Worm (Caenorhabditis elegans) whole organism, young adult: ENCODE data around the gene M04B2.7.

Experiments used
- B0261.1 ChIP-seq: sonication (generic microtip); optimal IDR thresholded peaks from 2 replicates; lab custom pipeline; 2016; ENCODE audit warnings: mild to moderate bottlenecking, missing genetic modification characterization, moderate library complexity, missing compliant biosample characterization
- B0336.3 ChIP-seq: fragments of 200-800 bp; sonication (Bioruptor generic); IDR thresholded peaks from 2 replicates; pipeline ENCODE4 v1.3.6; 2022; ENCODE audit warnings: missing genetic modification characterization, missing compliant biosample characterization
- C06A6.2 ChIP-seq: fragments of 200-800 bp; sonication (Bioruptor generic); conservative IDR thresholded peaks from 2 replicates; pipeline ENCODE4 v1.3.6; 2022; ENCODE audit warnings: missing genetic modification characterization, missing compliant biosample characterization
- F37B4.10 ChIP-seq: fragments of 200-800 bp; sonication (Bioruptor generic); IDR thresholded peaks from 2 replicates; pipeline ENCODE4 v1.3.6; 2022; ENCODE audit warnings: missing genetic modification characterization, missing compliant biosample characterization
- F57C9.4 ChIP-seq: sonication (generic microtip); optimal IDR thresholded peaks from 2 replicates; lab custom pipeline; 2017; ENCODE audit warnings: mild to moderate bottlenecking, missing genetic modification characterization, missing compliant biosample characterization
- K11D2.4 ChIP-seq: fragments of 200-800 bp; sonication (Bioruptor generic); IDR thresholded peaks from 2 replicates; pipeline ENCODE4 v1.3.6; 2022; ENCODE audit warnings: missing genetic modification reagents, missing genetic modification characterization, missing compliant biosample characterization
- ZK185.1 ChIP-seq: sonication (generic microtip); optimal IDR thresholded peaks from 2 replicates; lab custom pipeline; 2016; ENCODE audit warnings: mild to moderate bottlenecking, missing genetic modification characterization, missing compliant biosample characterization; ENCODE audit not compliant: poor library complexity, severe bottlenecking
- akir-1 ChIP-seq: fragments of 200-800 bp; sonication (Bioruptor generic); optimal IDR thresholded peaks from 2 replicates; lab custom pipeline; 2018; ENCODE audit warnings: mild to moderate bottlenecking, missing genetic modification characterization, moderate library complexity, missing compliant biosample characterization
- ccch-3 ChIP-seq: fragments of 200-800 bp; sonication (Bioruptor generic); optimal IDR thresholded peaks from 2 replicates; lab custom pipeline; 2018; ENCODE audit warnings: mild to moderate bottlenecking, missing genetic modification characterization, missing compliant biosample characterization
- cebp-1 ChIP-seq, 2 experiments: fragments of 200-800 bp in 1 of 2; sonication (Bioruptor generic) in 1 of 2; sonication (generic microtip) in 1 of 2; IDR thresholded peaks in 1 of 2; optimal IDR thresholded peaks in 1 of 2; 2 replicates each; pipeline versions ENCODE4 v1.3.6 to Lab custom; 2017 to 2022; ENCODE audit warnings: missing compliant biosample characterization in 2 of 2, missing genetic modification characterization in 2 of 2, mild to moderate bottlenecking in 1 of 2, missing genetic modification reagents in 1 of 2, moderate library complexity in 1 of 2
- ceh-100 ChIP-seq: fragments of 200-800 bp; sonication (Bioruptor generic); IDR thresholded peaks from 2 replicates; pipeline ENCODE4 v1.3.6; 2022; ENCODE audit warnings: missing genetic modification reagents, missing genetic modification characterization, missing compliant biosample characterization
- chd-7 ChIP-seq: sonication (generic microtip); optimal IDR thresholded peaks from 2 replicates; lab custom pipeline; 2016; ENCODE audit warnings: mild to moderate bottlenecking, missing genetic modification characterization, moderate library complexity, missing compliant biosample characterization
- dox-1 ChIP-seq: fragments of 200-800 bp; sonication (Bioruptor generic); IDR thresholded peaks from 2 replicates; pipeline ENCODE4 v1.3.6; 2022; ENCODE audit warnings: missing genetic modification reagents, missing genetic modification characterization, missing compliant biosample characterization
- egrh-3 ChIP-seq: fragments of 200-800 bp; sonication (Bioruptor generic); IDR thresholded peaks from 2 replicates; pipeline ENCODE4 v1.3.6; 2022; ENCODE audit warnings: missing genetic modification reagents, missing genetic modification characterization, missing compliant biosample characterization
- madf-3 ChIP-seq: fragments of 200-800 bp; sonication (Bioruptor generic); IDR thresholded peaks from 2 replicates; pipeline ENCODE4 v1.3.6; 2022; ENCODE audit warnings: missing genetic modification reagents, missing genetic modification characterization, missing compliant biosample characterization
- nfya-1 ChIP-seq: sonication (generic microtip); optimal IDR thresholded peaks from 2 replicates; lab custom pipeline; 2017; ENCODE audit warnings: antibody characterized with exemption, missing compliant biosample characterization, missing genetic modification characterization, borderline replicate concordance; ENCODE audit not compliant: insufficient read depth
- nhr-120 ChIP-seq: fragments of 200-800 bp; sonication (Bioruptor generic); IDR thresholded peaks from 2 replicates; pipeline ENCODE4 v1.3.6; 2022; ENCODE audit warnings: missing genetic modification characterization, missing compliant biosample characterization
- nhr-179 ChIP-seq: sonication (generic microtip); optimal IDR thresholded peaks from 2 replicates; lab custom pipeline; 2016; ENCODE audit warnings: mild to moderate bottlenecking, missing genetic modification characterization, missing compliant biosample characterization
- nhr-80 ChIP-seq: sonication (generic microtip); optimal IDR thresholded peaks from 2 replicates; lab custom pipeline; 2016; ENCODE audit warnings: missing genetic modification characterization, missing compliant biosample characterization
- sdz-38 ChIP-seq: sonication (generic microtip); optimal IDR thresholded peaks from 2 replicates; lab custom pipeline; 2016; ENCODE audit warnings: missing genotype, missing genetic modification characterization, missing compliant biosample characterization
- snpc-4 ChIP-seq, 5 experiments: fragments of 150-350 bp in 1 of 5; sonication (generic microtip) in 4 of 5; optimal IDR thresholded peaks; 2 replicates each; lab custom pipeline; 2014 to 2018; ENCODE audit warnings: missing genetic modification characterization in 5 of 5, missing biosample characterization in 3 of 5, antibody characterized with exemption in 2 of 5, mild to moderate bottlenecking in 2 of 5, missing compliant biosample characterization in 2 of 5, missing genotype in 2 of 5, moderate library complexity in 2 of 5, missing genetic modification reagents in 1 of 5
- ztf-6 ChIP-seq: fragments of 200-800 bp; sonication (Bioruptor generic); IDR thresholded peaks from 2 replicates; pipeline ENCODE4 v1.3.6; 2022; ENCODE audit warnings: missing genetic modification reagents, missing genetic modification characterization, missing compliant biosample characterization

The M04B2.7 gene

ce11 chrIV:11489077-11489476, 59.5 kb downstream of the M04B2.7 start:
- TF ChIP-seq nhr-80 (tag; lab: Kevin White, UChicago) (peak; percentile 28), cebp-1 (GFP tag; IDR thresholded peaks at IDR 0.05; lab: Robert Waterston, UW) (no peak), cebp-1 (tag; optimal IDR thresholded peaks at IDR 0.05; lab: Kevin White, UChicago) (no peak), F37B4.10 (GFP tag; lab: Robert Waterston, UW) (no peak), ceh-100 (no peak), madf-3 (GFP tag; lab: Robert Waterston, UW) (no peak), F57C9.4 (tag; lab: Kevin White, UChicago) (no peak), chd-7 (tag; lab: Kevin White, UChicago) (no peak), ZK185.1 (tag; lab: Kevin White, UChicago) (no peak)
- TF ChIP-seq, all 124 proteins: peak for 1

ce11 chrIV:11487889-11488556, 60.5 kb downstream of the M04B2.7 start:
- no peak for TF ChIP-seq nhr-179 (tag; lab: Kevin White, UChicago)
- TF ChIP-seq sdz-38 (tag; lab: Kevin White, UChicago), result no peak
- no peak for TF ChIP-seq ztf-6 (GFP tag; lab: Robert Waterston, UW)
- TF ChIP-seq akir-1, result no peak
- TF ChIP-seq B0336.3 (GFP tag; lab: Robert Waterston, UW), result 0 out of 2 replicates have a peak, but pooled peaks have one; percentile 27
- TF ChIP-seq snpc-4 (GFP tag; optimal IDR thresholded peaks at IDR 0.05; lab: Kevin White, UChicago), result no peak
- TF ChIP-seq snpc-4 (tag; optimal IDR thresholded peaks at IDR 0.05; lab: Kevin White, UChicago), result no peak
- TF ChIP-seq egrh-3 (GFP tag; lab: Robert Waterston, UW), result no peak
- peak; percentile 58 for TF ChIP-seq nhr-80 (tag; lab: Kevin White, UChicago)
- no peak for TF ChIP-seq cebp-1 (GFP tag; IDR thresholded peaks at IDR 0.05; lab: Robert Waterston, UW)
- peak; percentile 42 for TF ChIP-seq cebp-1 (tag; optimal IDR thresholded peaks at IDR 0.05; lab: Kevin White, UChicago)
- no peak for TF ChIP-seq nhr-120 (GFP tag; lab: Robert Waterston, UW)
- no peak for TF ChIP-seq nfya-1 (tag; lab: Kevin White, UChicago)
- TF ChIP-seq K11D2.4 (GFP tag; lab: Robert Waterston, UW), result no peak

ce11 chrIV:11486859-11487258, 61.7 kb downstream of the M04B2.7 start:
- TF ChIP-seq C06A6.2 (GFP tag; lab: Robert Waterston, UW) (no peak), ccch-3 (no peak), B0261.1 (tag; lab: Kevin White, UChicago) (no peak), dox-1 (GFP tag; lab: Robert Waterston, UW) (no peak)
- TF ChIP-seq, all 124 proteins: peak for 0
